Worm (Caenorhabditis elegans) whole organism, late embryonic: Measurements from ENCODE around the gene C27C12.3.

Source experiments
- C08G9.2 ChIP-seq: sonication (generic microtip); optimal IDR thresholded peaks from 2 replicates; lab custom pipeline; 2016; ENCODE audit warnings: mild to moderate bottlenecking, missing genetic modification characterization, moderate library complexity, missing compliant biosample characterization
- Y22D7AL.16 ChIP-seq: sonication (generic microtip); optimal IDR thresholded peaks from 2 replicates; lab custom pipeline; 2016; ENCODE audit warnings: missing genetic modification characterization, missing compliant biosample characterization
- ahr-1 ChIP-seq: sonication (generic microtip); optimal IDR thresholded peaks from 2 replicates; lab custom pipeline; 2016; ENCODE audit warnings: missing genetic modification characterization, missing compliant biosample characterization
- ceh-14 ChIP-seq: sonication (generic microtip); optimal IDR thresholded peaks from 2 replicates; lab custom pipeline; 2016; ENCODE audit warnings: missing genotype, missing genetic modification characterization, missing compliant biosample characterization
- ceh-18 ChIP-seq: sonication (generic microtip); optimal IDR thresholded peaks from 2 replicates; lab custom pipeline; 2016; ENCODE audit warnings: missing genetic modification characterization, missing compliant biosample characterization
- ceh-22 ChIP-seq: sonication (generic microtip); optimal IDR thresholded peaks from 2 replicates; lab custom pipeline; 2017; ENCODE audit warnings: missing biosample characterization, missing genetic modification characterization
- ceh-31 ChIP-seq: sonication (generic microtip); optimal IDR thresholded peaks from 2 replicates; lab custom pipeline; 2016; ENCODE audit warnings: missing genetic modification characterization, missing compliant biosample characterization
- ceh-34 ChIP-seq: sonication (generic microtip); optimal IDR thresholded peaks from 2 replicates; lab custom pipeline; 2016; ENCODE audit warnings: mild to moderate bottlenecking, missing genetic modification characterization, missing compliant biosample characterization
- ceh-45 ChIP-seq: fragments of 200-800 bp; sonication (Bioruptor generic); IDR thresholded peaks from 2 replicates; pipeline ENCODE4 v1.3.6; 2022; ENCODE audit warnings: missing genetic modification reagents, missing genetic modification characterization, missing compliant biosample characterization
- ceh-9 ChIP-seq: sonication (generic microtip); optimal IDR thresholded peaks from 2 replicates; lab custom pipeline; 2016; ENCODE audit warnings: mild to moderate bottlenecking, missing genetic modification characterization, inconsistent platforms, missing compliant biosample characterization
- che-1 ChIP-seq: sonication (generic microtip); optimal IDR thresholded peaks from 2 replicates; lab custom pipeline; 2016; ENCODE audit warnings: mild to moderate bottlenecking, missing genetic modification characterization, missing compliant biosample characterization
- elt-4 ChIP-seq: sonication (generic microtip); optimal IDR thresholded peaks from 2 replicates; lab custom pipeline; 2016; ENCODE audit warnings: missing genetic modification characterization, missing compliant biosample characterization
- ets-4 ChIP-seq: sonication (generic microtip); optimal IDR thresholded peaks from 2 replicates; lab custom pipeline; 2016; ENCODE audit warnings: missing genetic modification characterization, missing compliant biosample characterization
- eyg-1 ChIP-seq: sonication (generic microtip); optimal IDR thresholded peaks from 2 replicates; lab custom pipeline; 2016; ENCODE audit warnings: missing genotype, missing genetic modification characterization, missing compliant biosample characterization
- hlh-13 ChIP-seq: fragments of 200-800 bp; sonication (Bioruptor generic); optimal IDR thresholded peaks from 2 replicates; lab custom pipeline; 2018; ENCODE audit warnings: mild to moderate bottlenecking, missing genetic modification characterization, missing compliant biosample characterization
- hlh-15 ChIP-seq: sonication (generic microtip); optimal IDR thresholded peaks from 2 replicates; lab custom pipeline; 2016; ENCODE audit warnings: missing genetic modification characterization, missing compliant biosample characterization
- hlh-30 ChIP-seq: sonication (generic microtip); optimal IDR thresholded peaks from 2 replicates; lab custom pipeline; 2017; ENCODE audit warnings: antibody characterized with exemption, missing genetic modification characterization, missing compliant biosample characterization; ENCODE audit not compliant: insufficient read depth
- hlh-8 ChIP-seq: sonication (generic microtip); optimal IDR thresholded peaks from 2 replicates; lab custom pipeline; 2016; ENCODE audit warnings: missing genotype, missing genetic modification characterization, missing compliant biosample characterization
- lin-11 ChIP-seq: fragments of 200-800 bp; sonication (Bioruptor generic); optimal IDR thresholded peaks from 2 replicates; lab custom pipeline; 2018; ENCODE audit warnings: mild to moderate bottlenecking, missing genetic modification characterization, missing compliant biosample characterization
- mec-3 ChIP-seq: sonication (generic microtip); optimal IDR thresholded peaks from 2 replicates; lab custom pipeline; 2016; ENCODE audit warnings: borderline replicate concordance, missing genetic modification characterization, missing compliant biosample characterization
- nhr-11 ChIP-seq: fragments of 150-350 bp; optimal IDR thresholded peaks from 2 replicates; lab custom pipeline; 2014; ENCODE audit warnings: missing biosample characterization, missing genetic modification characterization
- nhr-232 ChIP-seq: sonication (generic microtip); optimal IDR thresholded peaks from 2 replicates; lab custom pipeline; 2016; ENCODE audit warnings: missing genetic modification characterization, missing compliant biosample characterization
- npax-4 ChIP-seq: sonication (generic microtip); optimal IDR thresholded peaks from 2 replicates; lab custom pipeline; 2016; ENCODE audit warnings: missing genetic modification characterization, missing compliant biosample characterization
- pag-3 ChIP-seq: sonication (generic microtip); optimal IDR thresholded peaks from 2 replicates; lab custom pipeline; 2016; ENCODE audit warnings: missing compliant biosample characterization, missing genetic modification characterization, borderline replicate concordance
- pat-9 ChIP-seq: fragments of 200-800 bp; sonication (Bioruptor generic); optimal IDR thresholded peaks from 2 replicates; lab custom pipeline; 2018; ENCODE audit warnings: mild to moderate bottlenecking, missing genetic modification characterization, moderate library complexity, missing compliant biosample characterization
- pax-1 ChIP-seq: fragments of 150-350 bp; optimal IDR thresholded peaks from 2 replicates; lab custom pipeline; 2014; ENCODE audit warnings: missing biosample characterization, missing genetic modification characterization
- pha-2 ChIP-seq: sonication (generic microtip); optimal IDR thresholded peaks from 2 replicates; lab custom pipeline; 2017; ENCODE audit warnings: mild to moderate bottlenecking, missing genetic modification characterization, missing compliant biosample characterization
- pha-4 ChIP-seq: fragments of 150-350 bp; optimal IDR thresholded peaks from 2 replicates; lab custom pipeline; 2018; ENCODE audit warnings: missing biosample characterization, missing genetic modification reagents, missing genetic modification characterization
- pros-1 ChIP-seq: fragments of 150-350 bp; optimal IDR thresholded peaks from 2 replicates; lab custom pipeline; 2014; ENCODE audit warnings: missing biosample characterization, missing genetic modification reagents, missing genetic modification characterization
- ref-2 ChIP-seq: sonication (generic microtip); optimal IDR thresholded peaks from 2 replicates; lab custom pipeline; 2016; ENCODE audit warnings: missing genetic modification characterization, missing compliant biosample characterization
- tbx-2 ChIP-seq: sonication (generic microtip); optimal IDR thresholded peaks from 2 replicates; lab custom pipeline; 2016; ENCODE audit warnings: missing genetic modification characterization, missing compliant biosample characterization
- ttx-3 ChIP-seq: sonication (generic microtip); optimal IDR thresholded peaks from 2 replicates; lab custom pipeline; 2016; ENCODE audit warnings: missing genetic modification reagents, missing genetic modification characterization, missing compliant biosample characterization
- unc-3 ChIP-seq, 2 experiments: fragments of 200-800 bp in 1 of 2; sonication (Bioruptor generic) in 1 of 2; sonication (generic microtip) in 1 of 2; conservative IDR thresholded peaks in 1 of 2; optimal IDR thresholded peaks in 1 of 2; 2 replicates each; pipeline versions ENCODE4 v1.3.6 to Lab custom; 2016 to 2022; ENCODE audit warnings: missing compliant biosample characterization in 2 of 2, missing genetic modification characterization in 2 of 2, missing genetic modification reagents in 1 of 2
- unc-42 ChIP-seq: sonication (generic microtip); optimal IDR thresholded peaks from 2 replicates; lab custom pipeline; 2016; ENCODE audit warnings: missing genotype, missing genetic modification characterization, missing compliant biosample characterization
- unc-86 ChIP-seq: sonication (generic microtip); optimal IDR thresholded peaks from 2 replicates; lab custom pipeline; 2016; ENCODE audit warnings: missing genetic modification characterization, missing compliant biosample characterization
- zip-5 ChIP-seq: sonication (generic microtip); optimal IDR thresholded peaks from 2 replicates; lab custom pipeline; 2016; ENCODE audit warnings: missing genetic modification characterization, missing compliant biosample characterization

C27C12.3 gene

ce11 chrX:14888188-14888587, 22.5 kb upstream of the C27C12.3 start, which contains the start of gene daf-6:
TSS of gene daf-6 (plus strand) at chrX:14888488.
- no peak for TF ChIP-seq hlh-8 (tag; lab: Kevin White, UChicago)
- no peak for TF ChIP-seq ref-2 (tag; lab: Kevin White, UChicago)
- TF ChIP-seq che-1 (tag; lab: Kevin White, UChicago) = no peak
- no peak for TF ChIP-seq zip-5 (tag; lab: Kevin White, UChicago)

DNA sequence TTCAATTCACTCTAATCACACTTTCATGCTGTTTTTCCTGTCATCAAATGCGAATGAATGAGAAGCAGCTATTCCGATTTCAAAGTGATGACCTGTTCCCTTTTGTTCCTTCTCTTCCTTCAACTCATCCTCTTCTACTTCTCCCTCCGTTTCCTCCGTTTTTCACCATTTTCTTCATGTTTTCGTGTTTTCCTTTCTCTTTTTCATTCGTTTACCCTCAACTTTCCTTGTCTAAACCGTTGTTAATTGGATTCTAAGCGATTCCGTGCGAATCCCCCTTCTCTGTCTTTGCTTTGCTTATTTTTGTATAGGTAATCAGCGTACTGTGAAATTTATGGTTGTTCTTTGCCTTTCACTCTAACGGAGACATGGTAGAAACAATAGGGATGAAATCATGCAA, 20.2 kb upstream of the C27C12.3 start:
- TF ChIP-seq npax-4 (tag; lab: Kevin White, UChicago) (no peak), ceh-14 (no peak), ceh-9 (tag; lab: Kevin White, UChicago) (no peak), hlh-8 (tag; lab: Kevin White, UChicago) (no peak), ceh-45 (GFP tag; lab: Robert Waterston, UW) (no peak), pag-3 (tag; lab: Kevin White, UChicago) (no peak)

DNA sequence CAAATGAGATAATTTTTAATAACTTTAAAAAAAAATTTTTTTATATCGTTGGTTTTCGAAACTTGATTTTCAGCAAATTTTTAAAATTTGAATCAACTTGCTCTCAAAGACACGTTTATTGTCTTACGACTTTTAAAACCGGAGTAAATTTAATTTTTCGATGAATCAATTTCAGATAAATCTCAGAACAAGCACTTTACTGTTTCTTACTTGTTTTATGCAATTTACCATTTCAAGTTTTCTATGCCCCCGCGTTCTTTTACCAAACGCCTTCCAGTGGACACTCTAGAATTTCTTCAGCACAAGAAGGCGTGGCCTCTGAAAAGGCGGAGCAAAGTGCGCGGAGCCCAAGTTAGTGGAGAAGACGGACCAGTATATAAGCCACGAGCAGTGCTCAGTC, 15.5 kb upstream of the C27C12.3 start, which contains the start of gene flp-8:
flp-8 (plus strand) TSS at position 301 of the 400 bp plus-strand sequence.
- TF ChIP-seq nhr-11 (tag; lab: Kevin White, UChicago) (no peak), ahr-1 (tag; lab: Kevin White, UChicago) (no peak), ceh-22 (tag; lab: Kevin White, UChicago) (no peak), pros-1 (no peak), lin-11 (tag; lab: Kevin White, UChicago) (no peak), pat-9 (tag; lab: Kevin White, UChicago) (no peak), hlh-13 (GFP tag; lab: Kevin White, UChicago) (no peak), unc-86 (no peak), hlh-30 (tag; lab: Kevin White, UChicago) (no peak), unc-42 (no peak), C08G9.2 (tag; lab: Kevin White, UChicago) (no peak), ceh-18 (tag; lab: Kevin White, UChicago) (no peak), ceh-14 (no peak), pha-2 (tag; lab: Kevin White, UChicago) (no peak)

DNA sequence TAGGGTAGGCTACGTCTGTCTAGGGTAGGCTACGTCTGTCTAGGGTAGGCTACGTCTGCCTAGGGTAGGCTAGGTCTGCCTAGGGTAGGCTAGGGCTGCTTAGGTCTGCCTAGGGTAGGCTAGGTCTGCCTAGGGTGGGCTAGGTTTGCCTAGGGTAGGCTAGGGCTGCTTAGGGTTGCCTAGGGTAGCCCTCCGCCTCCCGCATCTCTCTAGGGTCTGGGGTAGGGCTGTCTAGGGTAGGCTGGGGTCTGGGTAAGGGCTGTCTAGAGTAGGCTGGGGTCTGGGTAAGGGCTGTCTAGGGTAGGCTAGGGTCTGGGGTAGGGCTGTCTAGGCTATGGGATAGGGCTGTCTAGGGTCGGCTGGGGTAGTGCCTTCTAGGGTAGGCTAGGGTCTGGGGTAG, 12.0 kb upstream of the C27C12.3 start:
- TF ChIP-seq unc-3 (GFP tag; conservative IDR thresholded peaks at IDR 0.05; lab: Robert Waterston, UW) (no peak), unc-3 (tag; optimal IDR thresholded peaks at IDR 0.05; lab: Kevin White, UChicago) (no peak), pax-1 (tag; lab: Kevin White, UChicago) (no peak), hlh-13 (GFP tag; lab: Kevin White, UChicago) (peak; percentile 17)

ce11 chrX:14875668-14876067, 10.0 kb upstream of the C27C12.3 start, which contains the start of gene sssh-1:
TSS of gene sssh-1 (plus strand) at chrX:14875968.
- no peak for TF ChIP-seq ceh-34 (tag; lab: Kevin White, UChicago)

- TF ChIP-seq nhr-232 (tag; lab: Kevin White, UChicago) (no peak), mec-3 (tag; lab: Kevin White, UChicago) (no peak), ttx-3 (tag; lab: Kevin White, UChicago) (no peak)
These were observed 7.3 kb upstream of the C27C12.3 start, which contains the start of gene F31F6.3 for ce11 chrX:14872817-14873469. TSS of gene F31F6.3 (minus strand) at chrX:14872867.

- no peak for TF ChIP-seq ceh-31
- no peak for TF ChIP-seq ets-4
- TF ChIP-seq pros-1 = no peak
- no peak for TF ChIP-seq eyg-1 (tag; lab: Kevin White, UChicago)
- no peak for TF ChIP-seq tbx-2 (tag; lab: Kevin White, UChicago)
- TF ChIP-seq ahr-1 (tag; lab: Kevin White, UChicago) = no peak
- no peak for TF ChIP-seq ref-2 (tag; lab: Kevin White, UChicago)
- no peak for TF ChIP-seq elt-4 (tag; lab: Kevin White, UChicago)
- no peak for TF ChIP-seq hlh-15 (tag; lab: Kevin White, UChicago)
- no peak for TF ChIP-seq Y22D7AL.16
- TF ChIP-seq ceh-14 = no peak
- no peak for TF ChIP-seq npax-4 (tag; lab: Kevin White, UChicago)
- no peak for TF ChIP-seq pha-4 (tag; lab: Kevin White, UChicago)
- TF ChIP-seq pag-3 (tag; lab: Kevin White, UChicago) = no peak
These were observed 6.1 kb upstream of the C27C12.3 start, which contains the start of gene F31F6.2 for ce11 chrX:14871780-14872179. TSS of gene F31F6.2 (minus strand) at chrX:14871880.
